Fruit fly (Drosophila melanogaster): ENCODE data around the gene vn.

dm6 chr3L:5786604-5787003 is 58.9 kb downstream of the vn start, which contains the start of gene Cralbp:
- no peak for TF ChIP-seq h (optimal IDR thresholded peaks at IDR 0.05)
- no peak for TF ChIP-seq Myc (optimal IDR thresholded peaks at IDR 0.05)
- no peak for TF ChIP-seq psq (optimal IDR thresholded peaks at IDR 0.05)

All from Kc167 (cell line).